Worm (Caenorhabditis elegans): ENCODE measurements around the gene T22C8.4.

Gene T22C8.4

DNA sequence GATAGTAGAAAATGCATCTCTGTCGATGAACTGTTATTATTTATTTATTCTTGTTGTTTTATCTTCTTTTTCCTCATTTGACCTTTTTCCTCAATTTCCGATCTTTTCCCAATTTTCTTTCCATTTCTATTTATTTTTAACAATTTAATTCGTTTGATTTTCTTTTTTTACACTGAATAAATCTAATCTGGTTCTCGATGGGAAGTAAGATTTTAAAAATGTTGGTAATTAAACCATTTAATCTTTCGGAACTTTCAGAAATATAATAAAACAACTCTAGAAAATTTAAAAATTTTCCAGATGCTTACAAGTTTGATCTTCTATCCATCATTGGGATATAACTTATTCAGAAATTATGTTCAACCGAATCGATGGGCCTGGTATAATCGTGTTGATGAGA is 16.7 kb downstream of the T22C8.4 start, which contains the start of gene F28C6.8:
TSS of gene F28C6.8 (plus strand) at position 301 of the 400 bp plus-strand sequence.
- TF ChIP-seq med-1 (GFP tag; optimal IDR thresholded peaks at IDR 0.05; ENCODE audit: insufficient read depth) (no peak), T22C8.4 (GFP tag; IDR thresholded peaks at IDR 0.05) (no peak), ztf-23 (GFP tag; IDR thresholded peaks at IDR 0.05) (no peak), klf-2 (GFP tag; conservative IDR thresholded peaks at IDR 0.05) (no peak), cog-1 (tag; optimal IDR thresholded peaks at IDR 0.05) (no peak), flt-1 (GFP tag; IDR thresholded peaks at IDR 0.05) (no peak), tab-1 (GFP tag; IDR thresholded peaks at IDR 0.05) (no peak), ref-1 (GFP tag; conservative IDR thresholded peaks at IDR 0.05) (no peak)

DNA sequence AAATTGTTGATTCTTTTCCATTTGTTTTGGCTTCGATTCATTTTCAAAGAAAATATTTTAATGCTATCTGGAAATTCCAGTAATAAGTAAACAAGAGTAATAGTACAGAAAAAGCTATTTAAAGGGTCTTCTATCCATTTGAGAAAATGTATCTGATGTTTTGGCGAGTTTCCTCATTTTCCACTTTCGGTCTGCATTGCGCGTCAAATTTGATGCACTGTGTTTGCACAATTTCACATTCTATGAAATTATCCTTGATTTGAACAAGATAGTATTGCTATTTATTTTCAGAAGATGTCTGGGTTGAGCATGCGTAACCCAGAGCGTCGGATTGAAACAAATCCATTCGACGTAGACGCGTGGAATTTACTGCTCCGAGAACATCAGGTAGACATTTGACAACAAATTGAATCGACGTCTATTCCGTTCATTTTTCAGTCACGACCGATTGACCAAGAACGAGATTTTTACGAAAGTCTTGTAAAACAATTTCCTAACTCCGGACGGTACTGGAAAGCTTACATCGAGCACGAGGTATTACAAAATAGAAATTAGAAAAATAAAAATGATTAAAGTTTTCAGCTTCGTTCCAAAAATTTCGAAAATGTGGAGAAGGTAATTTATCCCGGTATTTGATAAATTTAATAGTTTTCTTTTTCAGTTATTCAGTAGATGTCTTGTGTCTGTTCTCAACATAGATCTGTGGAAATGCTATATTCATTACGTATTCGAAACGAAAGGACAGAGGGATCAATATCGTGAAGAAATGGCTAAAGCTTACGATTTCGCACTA is 19.5 kb downstream of the T22C8.4 start, which contains the start of gene suf-1:
TSS of gene suf-1 (plus strand) at position 280 of the 793 bp plus-strand sequence.
- TF ChIP-seq ztf-23 (GFP tag; IDR thresholded peaks at IDR 0.05), result no peak
- TF ChIP-seq klf-2 (GFP tag; conservative IDR thresholded peaks at IDR 0.05), result no peak
- TF ChIP-seq ref-1 (GFP tag; conservative IDR thresholded peaks at IDR 0.05), result no peak
- TF ChIP-seq ztf-29 (GFP tag; IDR thresholded peaks at IDR 0.05), result no peak
- no peak for TF ChIP-seq flt-1 (GFP tag; IDR thresholded peaks at IDR 0.05)
- TF ChIP-seq med-1 (GFP tag; optimal IDR thresholded peaks at IDR 0.05; ENCODE audit: insufficient read depth), result no peak
- TF ChIP-seq T22C8.4 (GFP tag; IDR thresholded peaks at IDR 0.05), result no peak
- no peak for TF ChIP-seq tab-1 (GFP tag; IDR thresholded peaks at IDR 0.05)
- no peak for TF ChIP-seq cog-1 (tag; optimal IDR thresholded peaks at IDR 0.05)

DNA sequence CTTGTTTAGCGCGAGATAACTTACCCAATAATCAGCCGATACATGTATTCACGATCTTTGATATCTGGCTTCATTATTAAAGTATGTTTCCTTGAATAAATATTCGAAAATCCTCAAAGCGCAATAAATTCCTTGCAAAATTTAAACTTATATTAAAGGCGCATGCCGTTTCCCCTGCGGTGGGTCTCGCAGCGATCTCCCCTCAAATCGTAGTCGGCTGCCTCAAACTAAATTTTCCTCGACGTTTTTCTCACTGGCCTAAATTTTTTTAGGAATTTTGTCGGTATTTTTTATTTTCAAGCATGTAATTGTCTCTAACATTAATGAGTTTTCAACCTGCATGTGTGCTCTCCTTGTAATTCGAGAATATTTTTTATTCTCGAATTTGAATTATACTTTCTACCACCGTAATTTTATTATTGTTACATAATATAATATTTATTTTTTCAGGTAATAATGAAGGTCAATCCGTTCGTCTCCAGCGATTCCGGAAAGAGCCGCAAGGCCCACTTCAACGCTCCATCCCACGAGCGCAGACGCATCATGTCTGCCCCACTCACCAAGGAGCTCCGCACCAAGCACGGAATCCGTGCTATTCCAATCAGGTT is 20.9 kb downstream of the T22C8.4 start, which contains the start of the genes cpf-1 and rpl-26:
TSS of gene cpf-1 (minus strand) at position 104 of the 608 bp plus-strand sequence.
TSS of gene rpl-26 (plus strand) at position 449 of the 608 bp plus-strand sequence.
- TF ChIP-seq flt-1 (GFP tag; IDR thresholded peaks at IDR 0.05) (no peak), tab-1 (GFP tag; IDR thresholded peaks at IDR 0.05) (no peak), med-1 (GFP tag; optimal IDR thresholded peaks at IDR 0.05; ENCODE audit: insufficient read depth) (no peak), ztf-23 (GFP tag; IDR thresholded peaks at IDR 0.05) (no peak), ref-1 (GFP tag; conservative IDR thresholded peaks at IDR 0.05) (no peak), T22C8.4 (GFP tag; IDR thresholded peaks at IDR 0.05) (no peak), cog-1 (tag; optimal IDR thresholded peaks at IDR 0.05) (no peak), klf-2 (GFP tag; conservative IDR thresholded peaks at IDR 0.05) (no peak), ztf-29 (GFP tag; IDR thresholded peaks at IDR 0.05) (no peak)

DNA sequence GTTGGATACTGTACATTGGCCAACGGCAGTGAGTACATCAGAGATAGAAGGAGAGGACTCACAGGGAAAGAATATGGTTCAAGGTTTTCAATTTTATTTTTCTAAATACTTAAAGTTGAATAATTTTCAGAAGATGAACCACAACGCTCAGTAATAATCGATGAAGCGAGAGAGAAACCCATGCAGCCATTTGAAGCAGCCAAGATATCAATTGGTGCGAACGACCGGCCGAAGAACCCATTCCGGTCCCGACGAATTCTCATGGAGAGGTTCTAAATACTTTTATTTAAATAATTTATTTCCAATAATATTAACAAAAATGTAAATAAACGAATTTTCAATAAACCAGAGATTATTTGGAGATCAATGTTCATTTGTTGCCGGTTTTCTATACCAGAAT is 23.1 kb downstream of the T22C8.4 start, which contains the start of gene pigg-1:
TSS of gene pigg-1 (minus strand) at position 101 of the 400 bp plus-strand sequence.
- TF ChIP-seq med-1 (GFP tag; optimal IDR thresholded peaks at IDR 0.05; ENCODE audit: insufficient read depth), result no peak
- TF ChIP-seq klf-2 (GFP tag; conservative IDR thresholded peaks at IDR 0.05), result no peak
- TF ChIP-seq cog-1 (tag; optimal IDR thresholded peaks at IDR 0.05), result no peak
- no peak for TF ChIP-seq T22C8.4 (GFP tag; IDR thresholded peaks at IDR 0.05)
- no peak for TF ChIP-seq ref-1 (GFP tag; conservative IDR thresholded peaks at IDR 0.05)
- TF ChIP-seq ztf-23 (GFP tag; IDR thresholded peaks at IDR 0.05), result no peak
- TF ChIP-seq ztf-29 (GFP tag; IDR thresholded peaks at IDR 0.05), result no peak
- TF ChIP-seq tab-1 (GFP tag; IDR thresholded peaks at IDR 0.05), result no peak
- TF ChIP-seq flt-1 (GFP tag; IDR thresholded peaks at IDR 0.05), result no peak

DNA sequence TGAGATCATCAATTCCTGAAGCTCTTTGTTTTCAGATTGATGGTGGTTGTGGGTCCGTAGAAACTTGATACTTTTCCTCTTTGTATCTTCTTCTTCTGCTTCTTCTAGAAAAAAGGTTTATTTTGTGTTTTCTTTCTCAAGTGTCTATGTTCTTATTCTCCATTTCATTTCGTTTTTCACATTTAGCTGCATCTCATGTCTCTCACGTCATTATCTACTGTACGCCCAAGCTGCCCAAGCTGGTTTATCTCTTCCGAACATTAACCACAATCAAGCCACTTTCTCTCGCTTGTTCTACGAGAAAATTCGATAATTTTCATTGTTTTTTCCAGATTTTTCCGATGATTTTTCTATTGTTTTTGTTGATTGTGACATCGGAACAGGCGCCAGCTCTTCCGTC is 24.1 kb downstream of the T22C8.4 start, which contains the start of gene F28C6.5:
TSS of gene F28C6.5 (plus strand) at position 301 of the 400 bp plus-strand sequence.
- TF ChIP-seq T22C8.4 (GFP tag; IDR thresholded peaks at IDR 0.05), result no peak
- TF ChIP-seq ztf-23 (GFP tag; IDR thresholded peaks at IDR 0.05), result no peak
- no peak for TF ChIP-seq tab-1 (GFP tag; IDR thresholded peaks at IDR 0.05)
- no peak for TF ChIP-seq med-1 (GFP tag; optimal IDR thresholded peaks at IDR 0.05; ENCODE audit: insufficient read depth)
- no peak for TF ChIP-seq ref-1 (GFP tag; conservative IDR thresholded peaks at IDR 0.05)
- no peak for TF ChIP-seq cog-1 (tag; optimal IDR thresholded peaks at IDR 0.05)
- TF ChIP-seq ztf-29 (GFP tag; IDR thresholded peaks at IDR 0.05), result no peak

DNA sequence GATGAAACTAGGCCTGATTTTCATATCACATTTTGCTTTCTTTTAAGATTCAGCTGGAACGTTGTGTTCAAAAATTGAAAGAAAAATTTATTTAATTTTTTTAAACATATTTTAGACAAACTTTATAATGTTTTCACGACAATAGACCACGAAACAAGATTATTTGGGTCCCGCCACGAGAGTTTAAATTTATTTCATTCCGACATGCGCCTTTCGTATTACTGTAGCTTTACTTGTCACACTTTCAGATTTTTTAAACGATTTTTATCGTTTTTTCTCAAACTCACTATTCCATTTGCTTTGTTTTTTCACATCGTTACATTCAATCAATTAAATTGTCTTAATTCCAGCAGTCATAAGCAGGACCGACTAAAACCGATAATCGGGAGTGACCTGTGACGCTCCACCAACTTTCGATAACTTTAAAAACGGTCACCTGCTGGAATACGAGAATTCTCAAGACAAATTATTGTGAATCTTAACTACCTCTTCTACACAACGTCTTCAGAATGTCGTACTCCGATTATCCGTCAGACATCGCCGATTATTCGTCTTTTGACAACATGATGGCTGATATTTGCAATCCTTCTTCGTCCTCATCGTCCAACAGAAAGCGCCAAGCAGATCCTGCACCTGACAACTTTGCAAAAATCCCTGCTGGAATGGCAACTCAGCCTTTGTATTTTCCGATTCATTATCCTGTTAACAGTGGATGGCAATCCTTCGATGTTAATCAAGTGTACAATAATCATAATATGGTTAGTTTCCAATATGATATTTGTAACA is 29.3 kb downstream of the T22C8.4 start, which contains the start of gene aptf-3:
TSS of gene aptf-3 (plus strand) at position 351 of the 786 bp plus-strand sequence.
- no peak for TF ChIP-seq flt-1 (GFP tag; IDR thresholded peaks at IDR 0.05)
- TF ChIP-seq cog-1 (tag; optimal IDR thresholded peaks at IDR 0.05), result no peak
- TF ChIP-seq ztf-29 (GFP tag; IDR thresholded peaks at IDR 0.05), result no peak
- TF ChIP-seq tab-1 (GFP tag; IDR thresholded peaks at IDR 0.05), result no peak
- TF ChIP-seq T22C8.4 (GFP tag; IDR thresholded peaks at IDR 0.05), result no peak
- no peak for TF ChIP-seq ztf-23 (GFP tag; IDR thresholded peaks at IDR 0.05)
- TF ChIP-seq med-1 (GFP tag; optimal IDR thresholded peaks at IDR 0.05; ENCODE audit: insufficient read depth), result no peak
- no peak for TF ChIP-seq klf-2 (GFP tag; conservative IDR thresholded peaks at IDR 0.05)
- no peak for TF ChIP-seq ref-1 (GFP tag; conservative IDR thresholded peaks at IDR 0.05)

DNA sequence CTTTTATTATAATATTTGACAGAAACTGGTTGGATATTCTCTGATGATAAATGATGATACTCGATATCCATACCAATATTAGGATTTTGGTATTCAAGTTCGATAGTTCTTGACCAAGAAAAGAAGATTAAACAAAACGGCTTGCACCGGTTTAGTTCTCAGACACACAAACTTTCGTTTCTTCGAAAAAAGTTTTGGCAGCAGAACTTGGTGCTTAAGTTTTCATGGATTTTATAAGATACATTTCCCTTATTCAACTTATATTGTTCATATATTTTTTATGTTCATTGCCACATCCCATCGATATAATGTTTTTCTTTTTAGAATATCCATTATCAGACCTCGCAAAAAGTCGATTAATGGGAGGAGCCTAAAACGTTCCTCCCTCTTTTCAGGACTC is 32.6 kb downstream of the T22C8.4 start, which contains the start of gene aptf-4:
TSS of gene aptf-4 (plus strand) at position 301 of the 400 bp plus-strand sequence.
- TF ChIP-seq ztf-29 (GFP tag; IDR thresholded peaks at IDR 0.05) (no peak), flt-1 (GFP tag; IDR thresholded peaks at IDR 0.05) (no peak), klf-2 (GFP tag; conservative IDR thresholded peaks at IDR 0.05) (no peak), tab-1 (GFP tag; IDR thresholded peaks at IDR 0.05) (no peak), ref-1 (GFP tag; conservative IDR thresholded peaks at IDR 0.05) (no peak), T22C8.4 (GFP tag; IDR thresholded peaks at IDR 0.05) (no peak), ztf-23 (GFP tag; IDR thresholded peaks at IDR 0.05) (no peak), med-1 (GFP tag; optimal IDR thresholded peaks at IDR 0.05; ENCODE audit: insufficient read depth) (no peak), cog-1 (tag; optimal IDR thresholded peaks at IDR 0.05) (no peak)

DNA sequence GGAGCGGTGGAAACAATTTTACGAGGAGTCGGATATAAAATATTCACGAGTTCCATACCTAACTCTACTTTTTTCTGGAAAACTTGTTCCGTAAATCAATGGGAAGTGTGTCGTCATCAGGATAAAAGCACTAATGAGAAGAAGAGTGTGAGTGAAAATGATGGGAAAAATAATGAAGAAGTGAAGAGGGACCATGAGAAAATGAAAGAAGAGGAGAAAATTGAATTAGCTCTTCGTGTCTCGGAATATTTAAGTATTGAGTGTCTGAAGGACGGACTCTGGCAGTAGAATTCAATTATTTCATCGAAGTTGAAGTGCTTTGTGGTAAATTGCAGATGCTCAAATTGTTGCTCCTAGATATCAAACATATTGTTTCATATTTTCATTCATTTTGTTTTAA is 34.1 kb downstream of the T22C8.4 start:
- TF ChIP-seq flt-1 (GFP tag; IDR thresholded peaks at IDR 0.05) (no peak), cog-1 (tag; optimal IDR thresholded peaks at IDR 0.05) (no peak), T22C8.4 (GFP tag; IDR thresholded peaks at IDR 0.05) (no peak), tab-1 (GFP tag; IDR thresholded peaks at IDR 0.05) (no peak), ztf-23 (GFP tag; IDR thresholded peaks at IDR 0.05) (no peak), klf-2 (GFP tag; conservative IDR thresholded peaks at IDR 0.05) (no peak)
